Fruit fly (Drosophila melanogaster) whole organism, embryonic: ENCODE data around the gene CG10959.

ENCODE experiments used
- ATbp ChIP-seq: fragments of 200-800 bp; sonication (Bioruptor generic); optimal IDR thresholded peaks from 2 replicates; lab custom pipeline; 2017; ENCODE audit warnings: missing biosample characterization, mild to moderate bottlenecking, missing genetic modification characterization, missing genetic modification reagents
- Bteb2 ChIP-seq: fragments of 200-800 bp; sonication (Bioruptor generic); optimal IDR thresholded peaks from 2 replicates; lab custom pipeline; 2016; ENCODE audit warnings: missing biosample characterization, missing genetic modification characterization
- CG10366 ChIP-seq: fragments of 200-800 bp; sonication (Bioruptor generic); IDR thresholded peaks from 2 replicates; pipeline ENCODE4 v1.3.6; 2022; ENCODE audit warnings: missing biosample characterization, missing genetic modification characterization
- CG10543 ChIP-seq: fragments of 200-800 bp; sonication (Bioruptor generic); optimal IDR thresholded peaks from 3 replicates; lab custom pipeline; 2017; ENCODE audit warnings: missing biosample characterization, mild to moderate bottlenecking, missing genetic modification characterization, moderate library complexity
- CG10979 ChIP-seq: fragments of 200-800 bp; sonication (Bioruptor generic); optimal IDR thresholded peaks from 2 replicates; lab custom pipeline; 2018; ENCODE audit warnings: missing biosample characterization, mild to moderate bottlenecking, missing genetic modification characterization, moderate library complexity
- CG11093 ChIP-seq: fragments of 200-800 bp; sonication (Bioruptor generic); IDR thresholded peaks from 3 replicates; pipeline ENCODE4 v1.3.6; 2022; ENCODE audit warnings: missing biosample characterization, missing genetic modification characterization
- CG11504 ChIP-seq: fragments of 200-800 bp; sonication (Bioruptor generic); optimal IDR thresholded peaks from 3 replicates; lab custom pipeline; 2019; ENCODE audit warnings: missing biosample characterization, mild to moderate bottlenecking, missing genetic modification characterization, moderate library complexity
- CG12104 ChIP-seq: fragments of 200-800 bp; sonication (Bioruptor generic); optimal IDR thresholded peaks from 3 replicates; lab custom pipeline; 2016; ENCODE audit warnings: missing biosample characterization, missing genetic modification characterization
- CG12391 ChIP-seq: fragments of 200-800 bp; sonication (Bioruptor generic); optimal IDR thresholded peaks from 3 replicates; lab custom pipeline; 2018; ENCODE audit warnings: missing biosample characterization, mild to moderate bottlenecking, missing genetic modification characterization, moderate library complexity
- CG13123 ChIP-seq: fragments of 200-800 bp; sonication (Bioruptor generic); optimal IDR thresholded peaks from 2 replicates; lab custom pipeline; 2016; ENCODE audit warnings: missing biosample characterization, missing genetic modification characterization
- CG13296 ChIP-seq: fragments of 200-800 bp; sonication (Bioruptor generic); optimal IDR thresholded peaks from 3 replicates; lab custom pipeline; 2018; ENCODE audit warnings: missing biosample characterization, mild to moderate bottlenecking, missing genetic modification characterization
- CG13424 ChIP-seq: fragments of 200-800 bp; sonication (Bioruptor generic); optimal IDR thresholded peaks from 2 replicates; lab custom pipeline; 2019; ENCODE audit warnings: missing biosample characterization, mild to moderate bottlenecking, missing genetic modification characterization, moderate library complexity
- CG14050 ChIP-seq: fragments of 200-800 bp; sonication (Bioruptor generic); IDR thresholded peaks from 3 replicates; pipeline ENCODE4 v1.3.6; 2022; ENCODE audit warnings: missing biosample characterization, missing genetic modification characterization
- CG14710 ChIP-seq: fragments of 200-800 bp; sonication (Bioruptor generic); optimal IDR thresholded peaks from 3 replicates; lab custom pipeline; 2019; ENCODE audit warnings: missing biosample characterization, mild to moderate bottlenecking, missing genetic modification characterization, moderate library complexity
- CG18262 ChIP-seq: fragments of 200-800 bp; optimal IDR thresholded peaks from 3 replicates; lab custom pipeline; 2019; ENCODE audit warnings: missing biosample characterization, mild to moderate bottlenecking, missing genetic modification characterization, moderate library complexity
- CG2712 ChIP-seq: fragments of 200-800 bp; optimal IDR thresholded peaks from 3 replicates; lab custom pipeline; 2019; ENCODE audit warnings: missing biosample characterization, mild to moderate bottlenecking, missing genetic modification characterization, moderate library complexity
- CG3163 ChIP-seq: fragments of 200-800 bp; sonication (Bioruptor generic); optimal IDR thresholded peaks from 3 replicates; lab custom pipeline; 2016; ENCODE audit warnings: missing biosample characterization, missing genetic modification characterization
- CG3281 ChIP-seq: fragments of 200-800 bp; sonication (Bioruptor generic); optimal IDR thresholded peaks from 3 replicates; lab custom pipeline; 2017; ENCODE audit warnings: missing biosample characterization, mild to moderate bottlenecking, missing genetic modification characterization
- CG3838 ChIP-seq: fragments of 200-800 bp; sonication (Bioruptor generic); optimal IDR thresholded peaks from 3 replicates; lab custom pipeline; 2016; ENCODE audit warnings: missing biosample characterization, missing genetic modification characterization
- CG42726 ChIP-seq: fragments of 200-800 bp; sonication (Bioruptor generic); IDR thresholded peaks from 2 replicates; pipeline ENCODE4 v1.3.6; 2022; ENCODE audit warnings: missing biosample characterization, missing genetic modification characterization; ENCODE audit not compliant: partially characterized antibody
- CG6765 ChIP-seq: fragments of 200-800 bp; sonication (Bioruptor generic); optimal IDR thresholded peaks from 3 replicates; lab custom pipeline; 2017; ENCODE audit warnings: missing biosample characterization, mild to moderate bottlenecking, missing genetic modification characterization
- CG7963 ChIP-seq: fragments of 200-800 bp; sonication (Bioruptor generic); IDR thresholded peaks from 3 replicates; pipeline ENCODE4 v1.3.6; 2022; ENCODE audit warnings: missing biosample characterization, missing genetic modification characterization; ENCODE audit not compliant: partially characterized antibody
- CG8478 ChIP-seq: fragments of >200 bp; optimal IDR thresholded peaks from 2 replicates; lab custom pipeline; 2018
- CG9817 ChIP-seq: fragments of 200-800 bp; sonication (Bioruptor generic); optimal IDR thresholded peaks from 2 replicates; lab custom pipeline; 2018; ENCODE audit warnings: missing biosample characterization, mild to moderate bottlenecking, missing genetic modification characterization, moderate library complexity
- CG9932 ChIP-seq: fragments of 200-800 bp; sonication (Bioruptor generic); IDR thresholded peaks from 2 replicates; pipeline ENCODE4 v1.3.6; 2022; ENCODE audit warnings: missing biosample characterization, missing genetic modification characterization
- CkIIα-i1 ChIP-seq: fragments of 200-800 bp; sonication (Bioruptor generic); IDR thresholded peaks from 2 replicates; pipeline ENCODE4 v1.3.6; 2022; ENCODE audit warnings: missing biosample characterization, missing genetic modification characterization
- CrebB ChIP-seq: fragments of 200-800 bp; sonication (Bioruptor generic); optimal IDR thresholded peaks from 3 replicates; lab custom pipeline; 2018; ENCODE audit warnings: missing biosample characterization, mild to moderate bottlenecking, missing genetic modification characterization
- Gsc ChIP-seq: fragments of 200-800 bp; sonication (Bioruptor generic); IDR thresholded peaks from 2 replicates; pipeline ENCODE4 v1.3.6; 2022; ENCODE audit warnings: missing biosample characterization, missing genetic modification characterization
- HLHmδ ChIP-seq: fragments of 200-800 bp; sonication (Bioruptor generic); optimal IDR thresholded peaks from 2 replicates; lab custom pipeline; 2018; ENCODE audit warnings: missing biosample characterization, mild to moderate bottlenecking, missing genetic modification characterization, moderate library complexity
- Hr39 ChIP-seq: fragments of >200 bp; optimal IDR thresholded peaks from 2 replicates; lab custom pipeline; 2017
- Jarid2 ChIP-seq: fragments of 200-800 bp; sonication (Bioruptor generic); optimal IDR thresholded peaks from 3 replicates; lab custom pipeline; 2017; ENCODE audit warnings: mild to moderate bottlenecking, missing biosample characterization, missing genetic modification reagents, missing genetic modification characterization
- MBD-R2 ChIP-seq: fragments of 200-800 bp; sonication (Bioruptor generic); IDR thresholded peaks from 2 replicates; pipeline ENCODE4 v1.3.6; 2022; ENCODE audit warnings: missing biosample characterization, missing genetic modification characterization
- Myb ChIP-seq: fragments of 200-800 bp; sonication (Bioruptor generic); optimal IDR thresholded peaks from 2 replicates; lab custom pipeline; 2016; ENCODE audit warnings: missing biosample characterization, missing genetic modification characterization
- Nf-YC ChIP-seq: fragments of 200-800 bp; optimal IDR thresholded peaks from 3 replicates; lab custom pipeline; 2019; ENCODE audit warnings: missing biosample characterization, mild to moderate bottlenecking, missing genetic modification characterization, moderate library complexity
- Ravus ChIP-seq: fragments of 200-800 bp; sonication (Bioruptor generic); IDR thresholded peaks from 2 replicates; pipeline ENCODE4 v1.3.6; 2022; ENCODE audit warnings: missing biosample characterization, missing genetic modification characterization
- Rfx ChIP-seq: fragments of 200-800 bp; sonication (Bioruptor generic); IDR thresholded peaks from 2 replicates; pipeline ENCODE4 v1.3.6; 2022; ENCODE audit warnings: missing biosample characterization, missing genetic modification characterization
- Sin3A ChIP-seq: fragments of >200 bp; optimal IDR thresholded peaks from 2 replicates; lab custom pipeline; 2018
- Sry-β ChIP-seq: fragments of 200-800 bp; sonication (Bioruptor generic); optimal IDR thresholded peaks from 2 replicates; lab custom pipeline; 2018; ENCODE audit warnings: missing biosample characterization, mild to moderate bottlenecking, missing genetic modification characterization, moderate library complexity
- bcd ChIP-seq: fragments of 200-800 bp; sonication (Bioruptor generic); optimal IDR thresholded peaks from 2 replicates; lab custom pipeline; 2017; ENCODE audit warnings: missing biosample characterization, mild to moderate bottlenecking, missing genetic modification characterization
- ftz-f1 ChIP-seq: fragments of 200-800 bp; sonication (Bioruptor generic); optimal IDR thresholded peaks from 2 replicates; lab custom pipeline; 2016; ENCODE audit warnings: missing biosample characterization, missing genetic modification characterization
- grn ChIP-seq: fragments of 200-800 bp; sonication (Bioruptor generic); optimal IDR thresholded peaks from 3 replicates; lab custom pipeline; 2017; ENCODE audit warnings: missing biosample characterization, missing genetic modification characterization
- gt ChIP-seq: fragments of 200-800 bp; sonication (Bioruptor generic); IDR thresholded peaks from 2 replicates; pipeline ENCODE4 v1.3.6; 2022; ENCODE audit warnings: missing biosample characterization, missing genetic modification characterization
- insv ChIP-seq, 2 experiments: fragments of 200-800 bp; sonication (Bioruptor generic); optimal IDR thresholded peaks; 3 replicates each; lab custom pipeline; 2016 to 2018; ENCODE audit warnings: missing biosample characterization in 2 of 2, missing genetic modification characterization in 2 of 2
- luna ChIP-seq: fragments of 200-800 bp; sonication (Bioruptor generic); optimal IDR thresholded peaks from 2 replicates; lab custom pipeline; 2016; ENCODE audit warnings: missing biosample characterization, missing genetic modification characterization
- mirr ChIP-seq: fragments of 200-800 bp; sonication (Bioruptor generic); optimal IDR thresholded peaks from 3 replicates; lab custom pipeline; 2018; ENCODE audit warnings: missing biosample characterization, mild to moderate bottlenecking, missing genetic modification characterization
- pnt ChIP-seq: fragments of 200-800 bp; sonication (Bioruptor generic); optimal IDR thresholded peaks from 3 replicates; lab custom pipeline; 2016; ENCODE audit warnings: missing biosample characterization, missing genetic modification characterization
- sim ChIP-seq: fragments of 200-800 bp; sonication (Bioruptor generic); IDR thresholded peaks from 2 replicates; pipeline ENCODE4 v1.3.6; 2022; ENCODE audit warnings: missing biosample characterization, missing genetic modification characterization
- sr ChIP-seq: fragments of 200-800 bp; sonication (Bioruptor generic); IDR thresholded peaks from 3 replicates; pipeline ENCODE4 v1.3.6; 2022; ENCODE audit warnings: missing biosample characterization, missing genetic modification characterization
- tio ChIP-seq: fragments of 200-800 bp; sonication (Bioruptor generic); optimal IDR thresholded peaks from 2 replicates; lab custom pipeline; 2017; ENCODE audit warnings: missing biosample characterization, missing genetic modification characterization, inconsistent platforms
- tup ChIP-seq: fragments of 200-800 bp; sonication (Bioruptor generic); optimal IDR thresholded peaks from 2 replicates; lab custom pipeline; 2016; ENCODE audit warnings: missing biosample characterization, mild to moderate bottlenecking, missing genetic modification characterization, moderate library complexity
- zen ChIP-seq: fragments of 200-800 bp; sonication (Bioruptor generic); optimal IDR thresholded peaks from 3 replicates; lab custom pipeline; 2018; ENCODE audit warnings: missing biosample characterization, mild to moderate bottlenecking, missing genetic modification characterization, moderate library complexity

CG10959 gene

dm6 chrX:8145501-8146157 is 3.0 kb upstream of the CG10959 start, which contains the start of the genes alpha-PheRS and CG2129 (continued):
- no peak for TF ChIP-seq CG10543 (GFP tag; lab: Kevin White, UChicago)
- TF ChIP-seq CG9817 (tag; lab: Kevin White, UChicago): peak; percentile 21
- peak in 1 of 2 experiments; percentile 87 for TF ChIP-seq insv (GFP tag; optimal IDR thresholded peaks at IDR 0.05; lab: Kevin White, UChicago)
- no peak for TF ChIP-seq bcd (GFP tag; lab: Kevin White, UChicago)
- TF ChIP-seq Rfx: peak; percentile 46; the same call in 1 of the 2 replicates
- no peak for TF ChIP-seq luna
- no peak for TF ChIP-seq gt (GFP tag; lab: Robert Waterston, UW)
- peak; percentile 76; the same call in 1 of the 2 replicates for TF ChIP-seq MBD-R2
- TF ChIP-seq Myb: no peak
- TF ChIP-seq pnt (GFP tag; lab: Kevin White, UChicago): no peak
- TF ChIP-seq zen (tag; lab: Kevin White, UChicago): no peak
- peak; percentile 62 for TF ChIP-seq CG12391 (tag; lab: Kevin White, UChicago)
- no peak for TF ChIP-seq Bteb2
- TF ChIP-seq CG42726 (GFP tag; lab: Robert Waterston, UW): no peak
- no peak for TF ChIP-seq Ravus (GFP tag; lab: Robert Waterston, UW)
- no peak for TF ChIP-seq Hr39 (lab: Kevin White, UChicago)
- peak; percentile 7 for TF ChIP-seq CG10979 (tag; lab: Kevin White, UChicago)
- 0 out of 2 replicates have a peak, but pooled peaks have one; percentile 27 for TF ChIP-seq CG10366 (GFP tag; lab: Robert Waterston, UW)
- TF ChIP-seq CG13424: peak; percentile 60
- no peak for TF ChIP-seq CG11504
- TF ChIP-seq CG11093 (GFP tag; lab: Robert Waterston, UW): no peak
- no peak for TF ChIP-seq grn
- no peak for TF ChIP-seq tup (GFP tag; lab: Kevin White, UChicago)
- TF ChIP-seq Sry-β (GFP tag; lab: Kevin White, UChicago): peak; percentile 94
- no peak for TF ChIP-seq tio
- TF ChIP-seq HLHmδ (GFP tag; lab: Kevin White, UChicago): no peak
- no peak for TF ChIP-seq Jarid2 (GFP tag; lab: Kevin White, UChicago)
- TF ChIP-seq Sin3A (lab: Kevin White, UChicago): peak; percentile 23
- TF ChIP-seq sim (GFP tag; lab: Robert Waterston, UW): no peak
- peak; percentile 55 for TF ChIP-seq CG14710
- peak; percentile 48 for TF ChIP-seq Nf-YC (tag; lab: Kevin White, UChicago)
- TF ChIP-seq CG3163 (GFP tag; lab: Kevin White, UChicago): no peak
- no peak for TF ChIP-seq CG3838 (GFP tag; lab: Kevin White, UChicago)
- TF ChIP-seq CG18262: no peak
- TF ChIP-seq Gsc (GFP tag; lab: Robert Waterston, UW): no peak
- no peak for TF ChIP-seq sr (GFP tag; lab: Robert Waterston, UW)
- peak; percentile 44; the same call in 1 of the 2 replicates for TF ChIP-seq CG9932 (GFP tag; lab: Robert Waterston, UW)
- peak; percentile 13 for TF ChIP-seq CG3281
- TF ChIP-seq CG7963 (GFP tag; lab: Robert Waterston, UW): 0 out of 3 replicates have a peak, but pooled peaks have one; percentile 9
- no peak for TF ChIP-seq CrebB
- TF ChIP-seq CG13123 (GFP tag; lab: Kevin White, UChicago): no peak
- TF ChIP-seq CG12104 (GFP tag; lab: Kevin White, UChicago): no peak
- no peak for TF ChIP-seq ftz-f1 (GFP tag; lab: Kevin White, UChicago)
- no peak for TF ChIP-seq CG14050 (GFP tag; lab: Robert Waterston, UW)
- TF ChIP-seq CkIIα-i1: no peak
- TF ChIP-seq CG6765: no peak
- no peak for TF ChIP-seq CG8478
- peak; percentile 50 for TF ChIP-seq CG13296
- TF ChIP-seq ATbp (GFP tag; lab: Kevin White, UChicago): no peak
- TF ChIP-seq CG2712: peak; percentile 57
- no peak for TF ChIP-seq mirr (GFP tag; lab: Kevin White, UChicago)
